Fruit fly (Drosophila melanogaster): ENCODE results near the gene Ugt303A1.

DNA sequence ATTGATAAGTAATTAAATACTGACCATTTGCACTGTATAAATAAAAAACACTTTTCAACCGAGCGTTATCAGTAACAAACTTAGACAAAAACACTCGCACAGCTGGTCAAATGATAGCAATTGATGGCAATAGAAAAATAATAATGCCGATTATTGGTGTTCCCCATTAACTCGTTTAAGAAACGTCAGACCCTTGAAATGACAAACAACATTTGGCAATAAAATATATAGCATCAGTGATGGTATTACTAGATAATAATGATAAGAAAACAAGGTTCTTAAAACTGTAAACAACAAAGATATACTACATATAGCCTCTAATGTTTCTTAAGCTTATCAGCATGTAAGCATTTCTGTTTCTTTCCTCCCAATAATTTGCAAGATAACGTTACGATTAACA, 48.9 kb upstream of the Ugt303A1 start:
- TF ChIP-seq Clk (GFP tag; optimal IDR thresholded peaks at IDR 0.05) (no peak), CG12768 (GFP tag; optimal IDR thresholded peaks at IDR 0.05) (no peak), CG1620 (GFP tag; optimal IDR thresholded peaks at IDR 0.05) (no peak), Crg-1 (GFP tag; optimal IDR thresholded peaks at IDR 0.05) (no peak), pad (GFP tag; optimal IDR thresholded peaks at IDR 0.05) (no peak), CG7101 (tag; optimal IDR thresholded peaks at IDR 0.05) (peak; percentile 27), cnc (optimal IDR thresholded peaks at IDR 0.05) (no peak), CG7045 (GFP tag; optimal IDR thresholded peaks at IDR 0.05) (peak; percentile 29), kay (GFP tag; ENCODE audit: borderline replicate concordance) (peak; percentile 68), tj (GFP tag; optimal IDR thresholded peaks at IDR 0.05) (no peak), Mnt (GFP tag; optimal IDR thresholded peaks at IDR 0.05) (peak; percentile 3), CG33017 (tag; optimal IDR thresholded peaks at IDR 0.05) (peak; percentile 32), bab1 (GFP tag; optimal IDR thresholded peaks at IDR 0.05) (no peak), CG11617 (GFP tag; optimal IDR thresholded peaks at IDR 0.05) (peak; percentile 2)
